Worm (Caenorhabditis elegans) whole organism, L3 larva: ENCODE data around the gene fbxb-21.

ENCODE experiments used
- ZK546.5 ChIP-seq: sonication (generic microtip); optimal IDR thresholded peaks from 2 replicates; lab custom pipeline; 2017; ENCODE audit warnings: missing biosample characterization, missing genetic modification characterization
- ceh-82 ChIP-seq: fragments of 150-350 bp; optimal IDR thresholded peaks from 2 replicates; lab custom pipeline; 2014; ENCODE audit warnings: missing biosample characterization, missing genetic modification characterization
- fos-1 ChIP-seq: fragments of 150-350 bp; optimal IDR thresholded peaks from 2 replicates; lab custom pipeline; 2014; ENCODE audit warnings: missing biosample characterization, missing genetic modification characterization
- jun-1 ChIP-seq: fragments of 150-350 bp; optimal IDR thresholded peaks from 2 replicates; lab custom pipeline; 2014; ENCODE audit warnings: missing biosample characterization, missing genetic modification reagents, missing genetic modification characterization
- mdl-1 ChIP-seq: fragments of 150-350 bp; optimal IDR thresholded peaks from 2 replicates; lab custom pipeline; 2014; ENCODE audit warnings: missing biosample characterization, missing genetic modification characterization
- nhr-76 ChIP-seq: fragments of 150-350 bp; sonication (generic microtip); optimal IDR thresholded peaks from 5 replicates; lab custom pipeline; 2014; ENCODE audit warnings: missing biosample characterization, missing genetic modification characterization
- pha-4 ChIP-seq: fragments of 150-350 bp; optimal IDR thresholded peaks from 2 replicates; lab custom pipeline; 2014; ENCODE audit warnings: missing biosample characterization, missing genetic modification reagents, missing genetic modification characterization
- skn-1 ChIP-seq: fragments of 150-350 bp; optimal IDR thresholded peaks from 2 replicates; lab custom pipeline; 2014; ENCODE audit warnings: missing biosample characterization, missing genetic modification characterization
- unc-62 ChIP-seq: fragments of 150-350 bp; sonication (generic microtip); optimal IDR thresholded peaks from 4 replicates; lab custom pipeline; 2014; ENCODE audit warnings: missing biosample characterization, missing genetic modification reagents, missing genetic modification characterization
- ztf-4 ChIP-seq: fragments of 150-350 bp; optimal IDR thresholded peaks from 2 replicates; lab custom pipeline; 2014; ENCODE audit warnings: missing biosample characterization, missing genetic modification characterization

DNA sequence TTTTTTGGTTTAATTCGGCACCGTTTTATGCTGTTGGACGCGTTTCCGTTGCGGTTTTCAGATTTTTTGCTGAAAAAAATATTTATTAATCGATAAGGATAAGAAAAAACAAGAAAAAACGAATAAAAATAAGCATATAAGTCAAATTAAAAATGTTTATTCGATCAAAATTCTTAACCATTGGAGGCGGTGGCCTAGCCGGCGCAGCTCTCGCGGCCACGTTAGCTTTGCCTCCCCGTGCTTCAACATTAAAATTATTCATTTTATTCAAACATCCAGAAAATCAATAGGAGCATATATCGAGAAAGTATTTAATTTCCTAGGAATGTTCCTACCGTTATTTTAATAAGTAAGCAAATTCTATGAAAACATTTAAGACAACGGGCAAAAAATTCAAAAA is 14.2 kb upstream of the fbxb-21 start, which contains the start of gene ZC204.14:
- no peak for TF ChIP-seq fos-1 (tag; lab: Kevin White, UChicago)
- TF ChIP-seq mdl-1 (tag; lab: Kevin White, UChicago) = no peak
- TF ChIP-seq nhr-76 (tag; lab: Kevin White, UChicago) = no peak
- no peak for TF ChIP-seq jun-1 (tag; lab: Kevin White, UChicago)
- no peak for TF ChIP-seq ZK546.5 (tag; lab: Kevin White, UChicago)
- TF ChIP-seq unc-62 = no peak
- no peak for TF ChIP-seq pha-4 (tag; lab: Kevin White, UChicago)
- no peak for TF ChIP-seq skn-1 (tag; lab: Kevin White, UChicago)
- TF ChIP-seq ztf-4 (tag; lab: Kevin White, UChicago) = no peak
- no peak for TF ChIP-seq ceh-82
